Fruit fly (Drosophila melanogaster) whole organism, embryonic: Measurements from ENCODE around the gene CG6409.
A peak's percentile ranks its signal among the peaks of the same experiment; 100 is the strongest.

Experiments used
- C15 ChIP-seq: fragments of 200-800 bp; sonication (Bioruptor generic); IDR thresholded peaks from 3 replicates; pipeline ENCODE4 v1.3.6; 2022; ENCODE audit warnings: missing biosample characterization, missing genetic modification characterization
- CG11398 ChIP-seq: fragments of 200-800 bp; sonication (Bioruptor generic); optimal IDR thresholded peaks from 2 replicates; lab custom pipeline; 2016; ENCODE audit warnings: missing biosample characterization, missing genetic modification characterization
- CG12071 ChIP-seq: fragments of 200-800 bp; sonication (Bioruptor generic); optimal IDR thresholded peaks from 3 replicates; lab custom pipeline; 2018; ENCODE audit warnings: missing biosample characterization, mild to moderate bottlenecking, missing genetic modification characterization
- CG12155 ChIP-seq: fragments of 200-800 bp; sonication (Bioruptor generic); optimal IDR thresholded peaks from 3 replicates; lab custom pipeline; 2016; ENCODE audit warnings: missing biosample characterization, missing genetic modification characterization
- CG12744 ChIP-seq: fragments of 200-800 bp; sonication (Bioruptor generic); optimal IDR thresholded peaks from 2 replicates; lab custom pipeline; 2016; ENCODE audit warnings: missing biosample characterization, missing genetic modification characterization
- CG15269 ChIP-seq: fragments of 200-800 bp; sonication (Bioruptor generic); optimal IDR thresholded peaks from 2 replicates; lab custom pipeline; 2018; ENCODE audit warnings: missing biosample characterization, mild to moderate bottlenecking, missing genetic modification characterization, moderate library complexity
- CG17802 ChIP-seq: fragments of 200-800 bp; sonication (Bioruptor generic); optimal IDR thresholded peaks from 2 replicates; lab custom pipeline; 2018; ENCODE audit warnings: missing biosample characterization, mild to moderate bottlenecking, missing genetic modification characterization, moderate library complexity
- CG2116 ChIP-seq: fragments of 200-800 bp; sonication (Bioruptor generic); optimal IDR thresholded peaks from 3 replicates; lab custom pipeline; 2018; ENCODE audit warnings: missing biosample characterization, mild to moderate bottlenecking, missing genetic modification characterization
- CG2129 ChIP-seq: fragments of 200-800 bp; sonication (Bioruptor generic); IDR thresholded peaks from 2 replicates; pipeline ENCODE4 v1.3.6; 2022; ENCODE audit warnings: missing biosample characterization, missing genetic modification characterization; ENCODE audit not compliant: partially characterized antibody
- CG2712 ChIP-seq: fragments of 200-800 bp; optimal IDR thresholded peaks from 3 replicates; lab custom pipeline; 2019; ENCODE audit warnings: missing biosample characterization, mild to moderate bottlenecking, missing genetic modification characterization, moderate library complexity
- CG2875 ChIP-seq: fragments of 200-800 bp; sonication (Bioruptor generic); optimal IDR thresholded peaks from 2 replicates; lab custom pipeline; 2017; ENCODE audit warnings: missing biosample characterization, mild to moderate bottlenecking, missing genetic modification characterization, missing genetic modification reagents
- CG31441 ChIP-seq: fragments of 200-800 bp; sonication (Bioruptor generic); IDR thresholded peaks from 2 replicates; pipeline ENCODE4 v1.3.6; 2022; ENCODE audit warnings: missing biosample characterization, missing genetic modification characterization
- CG33213 ChIP-seq: fragments of 200-800 bp; sonication (Bioruptor generic); optimal IDR thresholded peaks from 3 replicates; lab custom pipeline; 2016; ENCODE audit warnings: missing biosample characterization, missing genetic modification characterization
- CG3407 ChIP-seq: fragments of 200-800 bp; sonication (Bioruptor generic); optimal IDR thresholded peaks from 2 replicates; lab custom pipeline; 2018; ENCODE audit warnings: missing biosample characterization, mild to moderate bottlenecking, missing genetic modification characterization
- CG43689 ChIP-seq: fragments of 200-800 bp; sonication (Bioruptor generic); IDR thresholded peaks from 2 replicates; pipeline ENCODE4 v1.3.6; 2022; ENCODE audit warnings: missing biosample characterization, missing genetic modification characterization
- CG5180 ChIP-seq: fragments of 200-800 bp; sonication (Bioruptor generic); optimal IDR thresholded peaks from 3 replicates; lab custom pipeline; 2017; ENCODE audit warnings: missing biosample characterization, missing genetic modification characterization, mild to moderate bottlenecking, moderate library complexity, missing genetic modification reagents
- CG6175 ChIP-seq: fragments of 200-800 bp; sonication (Bioruptor generic); IDR thresholded peaks from 3 replicates; pipeline ENCODE4 v1.3.6; 2022; ENCODE audit warnings: missing biosample characterization, missing genetic modification characterization
- CG6272 ChIP-seq: fragments of 200-800 bp; sonication (Bioruptor generic); IDR thresholded peaks from 2 replicates; pipeline ENCODE4 v1.3.6; 2022; ENCODE audit warnings: missing biosample characterization, missing genetic modification characterization
- CG6813 ChIP-seq: fragments of 200-800 bp; sonication (Bioruptor generic); optimal IDR thresholded peaks from 2 replicates; lab custom pipeline; 2017; ENCODE audit warnings: missing biosample characterization, missing genetic modification characterization, mild to moderate bottlenecking, moderate library complexity, missing genetic modification reagents
- CG7271 ChIP-seq: fragments of 200-800 bp; sonication (Bioruptor generic); optimal IDR thresholded peaks from 2 replicates; lab custom pipeline; 2018; ENCODE audit warnings: missing biosample characterization, mild to moderate bottlenecking, missing genetic modification characterization, moderate library complexity
- CG9215 ChIP-seq: fragments of 200-800 bp; sonication (Bioruptor generic); IDR thresholded peaks from 2 replicates; pipeline ENCODE4 v1.3.6; 2022; ENCODE audit warnings: missing biosample characterization, missing genetic modification characterization
- CG9876 ChIP-seq: fragments of 200-800 bp; sonication (Bioruptor generic); optimal IDR thresholded peaks from 2 replicates; lab custom pipeline; 2016; ENCODE audit warnings: missing biosample characterization, missing genetic modification characterization
- CG9932 ChIP-seq: fragments of 200-800 bp; sonication (Bioruptor generic); IDR thresholded peaks from 2 replicates; pipeline ENCODE4 v1.3.6; 2022; ENCODE audit warnings: missing biosample characterization, missing genetic modification characterization
- Deaf1 ChIP-seq: fragments of 200-800 bp; optimal IDR thresholded peaks from 3 replicates; lab custom pipeline; 2019; ENCODE audit warnings: missing biosample characterization, mild to moderate bottlenecking, missing genetic modification characterization, moderate library complexity
- Dp ChIP-seq: fragments of 200-800 bp; sonication (Bioruptor generic); optimal IDR thresholded peaks from 2 replicates; lab custom pipeline; 2018; ENCODE audit warnings: missing biosample characterization, mild to moderate bottlenecking, missing genetic modification characterization, moderate library complexity
- Gug ChIP-seq: fragments of 200-800 bp; sonication (Bioruptor generic); IDR thresholded peaks from 4 replicates; pipeline ENCODE4 v1.3.6; 2022; ENCODE audit warnings: missing biosample characterization, missing genetic modification characterization
- H15 ChIP-seq: fragments of 200-800 bp; sonication (Bioruptor generic); IDR thresholded peaks from 3 replicates; pipeline ENCODE4 v1.3.6; 2022; ENCODE audit warnings: missing biosample characterization, missing genetic modification characterization
- HLH54F ChIP-seq: fragments of 200-800 bp; sonication (Bioruptor generic); optimal IDR thresholded peaks from 3 replicates; lab custom pipeline; 2016; ENCODE audit warnings: missing biosample characterization, missing genetic modification characterization
- Jarid2 ChIP-seq: fragments of 200-800 bp; sonication (Bioruptor generic); optimal IDR thresholded peaks from 3 replicates; lab custom pipeline; 2017; ENCODE audit warnings: mild to moderate bottlenecking, missing biosample characterization, missing genetic modification reagents, missing genetic modification characterization
- Ptx1 ChIP-seq: fragments of 200-800 bp; sonication (Bioruptor generic); IDR thresholded peaks from 2 replicates; pipeline ENCODE4 v1.3.6; 2022; ENCODE audit warnings: missing biosample characterization, missing genetic modification characterization
- Trl ChIP-seq, 3 experiments: fragments of >200 bp in 2 of 3; fragments of 200-800 bp in 1 of 3; sonication (Bioruptor generic) in 1 of 3; optimal IDR thresholded peaks; 2 replicates in 1 of 3; 3 replicates in 2 of 3; lab custom pipeline; 2016 to 2017; ENCODE audit warnings: missing biosample characterization in 1 of 3, missing genetic modification characterization in 1 of 3
- al ChIP-seq: fragments of 200-800 bp; sonication (Bioruptor generic); IDR thresholded peaks from 2 replicates; pipeline ENCODE4 v1.3.6; 2022; ENCODE audit warnings: missing biosample characterization, missing genetic modification characterization
- aop ChIP-seq: fragments of 200-800 bp; sonication (Bioruptor generic); IDR thresholded peaks from 2 replicates; pipeline ENCODE4 v1.3.6; 2022; ENCODE audit warnings: missing biosample characterization, missing genetic modification characterization
- cas ChIP-seq: fragments of 200-800 bp; sonication (Bioruptor generic); IDR thresholded peaks from 2 replicates; pipeline ENCODE4 v1.3.6; 2022; ENCODE audit warnings: missing biosample characterization, missing genetic modification characterization
- caup ChIP-seq: fragments of 200-800 bp; sonication (Bioruptor generic); optimal IDR thresholded peaks from 3 replicates; lab custom pipeline; 2017; ENCODE audit warnings: missing biosample characterization, mild to moderate bottlenecking, missing genetic modification characterization, moderate library complexity; ENCODE audit not compliant: severe bottlenecking
- cwo ChIP-seq: fragments of 200-800 bp; sonication (Bioruptor generic); optimal IDR thresholded peaks from 3 replicates; lab custom pipeline; 2017; ENCODE audit warnings: missing biosample characterization, missing genetic modification characterization, mild to moderate bottlenecking, moderate library complexity, missing genetic modification reagents
- grn ChIP-seq: fragments of 200-800 bp; sonication (Bioruptor generic); optimal IDR thresholded peaks from 3 replicates; lab custom pipeline; 2017; ENCODE audit warnings: missing biosample characterization, missing genetic modification characterization
- ham ChIP-seq: fragments of 200-800 bp; sonication (Bioruptor generic); IDR thresholded peaks from 2 replicates; pipeline ENCODE4 v1.3.6; 2022; ENCODE audit warnings: missing biosample characterization, missing genetic modification characterization
- kah ChIP-seq: fragments of 200-800 bp; sonication (Bioruptor generic); optimal IDR thresholded peaks from 2 replicates; lab custom pipeline; 2018; ENCODE audit warnings: missing biosample characterization, mild to moderate bottlenecking, missing genetic modification characterization
- mld ChIP-seq: fragments of 200-800 bp; sonication (Bioruptor generic); IDR thresholded peaks from 3 replicates; pipeline ENCODE4 v1.3.6; 2022; ENCODE audit warnings: missing biosample characterization, missing genetic modification characterization; ENCODE audit not compliant: partially characterized antibody
- nom ChIP-seq: fragments of 200-800 bp; sonication (Bioruptor generic); optimal IDR thresholded peaks from 2 replicates; lab custom pipeline; 2017; ENCODE audit warnings: missing biosample characterization, missing genetic modification characterization, mild to moderate bottlenecking, moderate library complexity, missing genetic modification reagents
- p53 ChIP-seq: fragments of 200-800 bp; sonication (Bioruptor generic); optimal IDR thresholded peaks from 2 replicates; lab custom pipeline; 2016; ENCODE audit warnings: missing biosample characterization, missing genetic modification characterization
- pita ChIP-seq: fragments of 200-800 bp; sonication (Bioruptor generic); optimal IDR thresholded peaks from 2 replicates; lab custom pipeline; 2017; ENCODE audit warnings: missing biosample characterization, mild to moderate bottlenecking, missing genetic modification characterization
- psq ChIP-seq: fragments of 200-800 bp; sonication (Bioruptor generic); optimal IDR thresholded peaks from 2 replicates; lab custom pipeline; 2017; ENCODE audit warnings: missing biosample characterization, missing genetic modification characterization
- sd ChIP-seq: fragments of 200-800 bp; sonication (Bioruptor generic); optimal IDR thresholded peaks from 3 replicates; lab custom pipeline; 2018; ENCODE audit warnings: missing biosample characterization, mild to moderate bottlenecking, missing genetic modification characterization, moderate library complexity
- so ChIP-seq: fragments of 200-800 bp; sonication (Bioruptor generic); IDR thresholded peaks from 3 replicates; pipeline ENCODE4 v1.3.6; 2022; ENCODE audit warnings: missing biosample characterization, missing genetic modification characterization
- sob ChIP-seq: fragments of 200-800 bp; sonication (Bioruptor generic); IDR thresholded peaks from 2 replicates; pipeline ENCODE4 v1.3.6; 2022; ENCODE audit warnings: missing biosample characterization, missing genetic modification characterization
- stc ChIP-seq: fragments of 200-800 bp; sonication (Bioruptor generic); IDR thresholded peaks from 2 replicates; pipeline ENCODE4 v1.3.6; 2022; ENCODE audit warnings: missing biosample characterization, missing genetic modification characterization
- trem ChIP-seq: fragments of 200-800 bp; optimal IDR thresholded peaks from 3 replicates; lab custom pipeline; 2019; ENCODE audit warnings: missing biosample characterization, mild to moderate bottlenecking, missing genetic modification characterization, moderate library complexity
- vnd ChIP-seq: fragments of 200-800 bp; sonication (Bioruptor generic); IDR thresholded peaks from 3 replicates; pipeline ENCODE4 v1.3.6; 2022; ENCODE audit warnings: missing biosample characterization, missing genetic modification characterization; ENCODE audit not compliant: partially characterized antibody
- yki ChIP-seq: fragments of >200 bp; optimal IDR thresholded peaks from 3 replicates; lab custom pipeline; 2018

CG6409 gene

DNA sequence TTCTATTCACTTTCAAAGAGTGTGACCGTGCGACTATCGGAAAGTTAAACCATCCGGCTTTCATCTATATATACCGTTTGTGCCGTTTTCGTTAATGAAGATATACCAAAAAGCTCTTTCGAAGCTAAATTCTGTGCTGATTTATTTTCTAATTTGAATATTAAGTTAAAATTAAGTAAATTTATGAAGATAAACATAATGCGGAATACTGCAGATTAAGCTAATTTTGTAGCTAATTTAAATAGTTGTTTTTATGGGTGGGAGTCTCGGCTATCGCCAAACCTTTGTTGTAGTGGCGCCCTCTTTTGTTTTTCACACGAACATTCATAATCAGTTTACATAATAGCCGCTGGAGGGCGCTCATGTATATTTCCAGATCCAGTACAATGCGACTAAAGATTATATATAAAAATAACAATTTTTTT, 16.9 kb upstream of the CG6409 start, which contains the start of gene Aps (continued):
- TF ChIP-seq mld, result no peak
- TF ChIP-seq pita (GFP tag; lab: Kevin White, UChicago), result peak; percentile 81
- TF ChIP-seq CG31441 (GFP tag; lab: Robert Waterston, UW), result no peak
- TF ChIP-seq p53 (GFP tag; lab: Kevin White, UChicago), result no peak
- TF ChIP-seq CG33213 (GFP tag; lab: Kevin White, UChicago), result peak; percentile 6
- TF ChIP-seq sd (tag; lab: Kevin White, UChicago), result peak; percentile 61
- no peak for TF ChIP-seq grn (GFP tag; lab: Kevin White, UChicago)
- no peak for TF ChIP-seq nom (GFP tag; lab: Kevin White, UChicago)
- TF ChIP-seq psq (GFP tag; lab: Kevin White, UChicago), result peak; percentile 88
- no peak for TF ChIP-seq ham (GFP tag; lab: Robert Waterston, UW)
- peak; percentile 46 for TF ChIP-seq CG12155 (GFP tag; lab: Kevin White, UChicago)
- TF ChIP-seq CG2875 (GFP tag; lab: Kevin White, UChicago), result no peak
- peak; percentile 27; the same call in 1 of the 4 replicates for TF ChIP-seq Gug (GFP tag; lab: Robert Waterston, UW)
- TF ChIP-seq CG2712 (tag; lab: Kevin White, UChicago), result peak; percentile 61
- no peak for TF ChIP-seq aop (GFP tag; lab: Robert Waterston, UW)
- no peak for TF ChIP-seq so (GFP tag; lab: Robert Waterston, UW)
- peak; percentile 5 for TF ChIP-seq CG17802 (tag; lab: Kevin White, UChicago)
- peak; percentile 57; the same call in 1 of the 2 replicates for TF ChIP-seq sob (GFP tag; lab: Robert Waterston, UW)
- peak; percentile 49; the same call in 1 of the 2 replicates for TF ChIP-seq Ptx1
- peak; percentile 79 for TF ChIP-seq CG9932
- no peak for TF ChIP-seq CG6175 (GFP tag; lab: Robert Waterston, UW)
- no peak for TF ChIP-seq CG12071
- peak; percentile 25 for TF ChIP-seq CG3407 (GFP tag; lab: Kevin White, UChicago)
- TF ChIP-seq vnd, result no peak
- TF ChIP-seq CG9876 (GFP tag; lab: Kevin White, UChicago), result no peak
- TF ChIP-seq Jarid2 (GFP tag; lab: Kevin White, UChicago), result no peak
- no peak for TF ChIP-seq CG9215
- peak; percentile 59 for TF ChIP-seq H15 (GFP tag; lab: Robert Waterston, UW)
- TF ChIP-seq al, result 0 out of 2 replicates have a peak, but pooled peaks have one; percentile 28
- no peak for TF ChIP-seq kah
- no peak for TF ChIP-seq Trl (optimal IDR thresholded peaks at IDR 0.05; lab: Kevin White, UChicago)
- no peak for TF ChIP-seq Trl (GFP tag; optimal IDR thresholded peaks at IDR 0.05; lab: Kevin White, UChicago)
- TF ChIP-seq CG12744, result no peak
- TF ChIP-seq CG11398 (GFP tag; lab: Kevin White, UChicago), result no peak
- no peak for TF ChIP-seq CG5180
- no peak for TF ChIP-seq C15
- no peak for TF ChIP-seq caup (GFP tag; lab: Kevin White, UChicago)
- no peak for TF ChIP-seq CG2129 (GFP tag; lab: Robert Waterston, UW)
- TF ChIP-seq CG7271 (tag; lab: Kevin White, UChicago), result no peak
- TF ChIP-seq Dp (GFP tag; lab: Kevin White, UChicago), result peak; percentile 44
- peak; percentile 49 for TF ChIP-seq CG15269 (tag; lab: Kevin White, UChicago)
- TF ChIP-seq CG6272 (GFP tag; lab: Robert Waterston, UW), result no peak
- peak; percentile 78 for TF ChIP-seq trem
- no peak for TF ChIP-seq CG6813
- no peak for TF ChIP-seq yki (lab: Kevin White, UChicago)
- TF ChIP-seq CG43689 (GFP tag; lab: Robert Waterston, UW), result no peak
- TF ChIP-seq stc (GFP tag; lab: Robert Waterston, UW), result no peak
- TF ChIP-seq cwo (GFP tag; lab: Kevin White, UChicago), result peak; percentile 1
- TF ChIP-seq HLH54F, result peak; percentile 24
- TF ChIP-seq Deaf1, result no peak
- TF ChIP-seq CG2116, result peak; percentile 55
- TF ChIP-seq cas, result no peak
